Worm (Caenorhabditis elegans) whole organism, L2 larva: ENCODE measurements around the gene dct-16.

ENCODE experiments used
- F13H6.1 ChIP-seq: sonication (generic microtip); optimal IDR thresholded peaks from 2 replicates; lab custom pipeline; 2016; ENCODE audit warnings: missing genetic modification characterization, missing compliant biosample characterization
- aly-2 ChIP-seq: fragments of 150-350 bp; optimal IDR thresholded peaks from 2 replicates; lab custom pipeline; 2014; ENCODE audit warnings: missing biosample characterization, missing genetic modification characterization
- nhr-12 ChIP-seq: fragments of 150-350 bp; optimal IDR thresholded peaks from 2 replicates; lab custom pipeline; 2014; ENCODE audit warnings: missing biosample characterization, missing genetic modification characterization
- nhr-23 ChIP-seq: fragments of 150-350 bp; optimal IDR thresholded peaks from 2 replicates; lab custom pipeline; 2014; ENCODE audit warnings: missing biosample characterization, missing genetic modification reagents, missing genetic modification characterization
- snpc-4 ChIP-seq: fragments of 150-350 bp; optimal IDR thresholded peaks from 2 replicates; lab custom pipeline; 2014; ENCODE audit warnings: missing biosample characterization, missing genetic modification characterization
- unc-39 ChIP-seq: fragments of 150-350 bp; optimal IDR thresholded peaks from 2 replicates; lab custom pipeline; 2014; ENCODE audit warnings: missing biosample characterization, missing genetic modification characterization

DNA sequence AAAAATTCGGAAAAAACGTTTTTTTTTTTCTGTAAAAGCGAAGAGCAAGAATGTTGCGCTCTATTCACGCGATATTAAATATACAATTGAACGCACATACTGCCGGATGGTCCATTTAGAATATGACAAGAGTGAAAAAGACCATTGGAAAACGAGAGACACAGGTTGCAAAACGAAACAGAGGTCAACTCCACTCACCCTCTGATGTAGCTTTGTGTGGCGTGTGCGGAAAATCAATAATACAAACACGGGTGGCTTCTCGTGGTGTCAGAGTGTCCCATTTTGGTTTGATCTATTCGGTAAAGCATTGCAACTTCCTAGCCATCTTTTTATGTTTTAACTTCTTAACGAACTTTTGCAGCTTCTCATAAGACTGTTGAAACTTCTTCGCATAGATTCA lies 34.1 kb downstream of the dct-16 start:
- TF ChIP-seq nhr-23 (no peak), aly-2 (tag; lab: Kevin White, UChicago) (no peak), F13H6.1 (tag; lab: Kevin White, UChicago) (no peak), nhr-12 (tag; lab: Kevin White, UChicago) (no peak), unc-39 (tag; lab: Kevin White, UChicago) (no peak), snpc-4 (tag; lab: Kevin White, UChicago) (no peak)
